Worm (Caenorhabditis elegans): Measurements from ENCODE around the gene F02E11.7.

- TF ChIP-seq fos-1 (tag; optimal IDR thresholded peaks at IDR 0.05) (no peak), mdl-1 (tag; optimal IDR thresholded peaks at IDR 0.05) (no peak), snpc-4 (tag; optimal IDR thresholded peaks at IDR 0.05) (no peak), unc-62 (GFP tag; optimal IDR thresholded peaks at IDR 0.05) (no peak), C04F5.9 (tag; optimal IDR thresholded peaks at IDR 0.05) (no peak), ets-5 (GFP tag; IDR thresholded peaks at IDR 0.05) (no peak), ceh-90 (tag; optimal IDR thresholded peaks at IDR 0.05) (no peak), nhr-11 (tag; optimal IDR thresholded peaks at IDR 0.05) (no peak), ceh-82 (tag; optimal IDR thresholded peaks at IDR 0.05) (no peak), efl-1 (optimal IDR thresholded peaks at IDR 0.05) (no peak), efl-1 (GFP tag; optimal IDR thresholded peaks at IDR 0.05 in 1 of 2) (no peak)
Measured at ce11 chrII:3240207-3240606, 27.3 kb upstream of the F02E11.7 start, which contains the start of gene C17F4.3.

Data from whole organism, L1 larva.